Worm (Caenorhabditis elegans): ENCODE results near the gene F10C2.3.
A peak's percentile ranks its signal among the peaks of the same experiment; 100 is the strongest.

Gene F10C2.3

ce11 chrV:12063036-12063435 lies 42.9 kb downstream of the F10C2.3 start, which contains the start of gene clh-6:
clh-6 (minus strand) TSS chrV:12063368.
- TF ChIP-seq snpc-4 (GFP tag; optimal IDR thresholded peaks at IDR 0.05) = no peak
- TF ChIP-seq snpc-4 (tag; optimal IDR thresholded peaks at IDR 0.05) = peak in 1 of 4 experiments; percentile 18
- TF ChIP-seq F37B4.10 (GFP tag; IDR thresholded peaks at IDR 0.05) = no peak
- no peak for TF ChIP-seq ceh-58 (GFP tag; IDR thresholded peaks at IDR 0.05)
- TF ChIP-seq efl-1 (GFP tag; optimal IDR thresholded peaks at IDR 0.05) = no peak
- TF ChIP-seq nhr-90 (tag; optimal IDR thresholded peaks at IDR 0.05) = no peak
- TF ChIP-seq lin-26 (GFP tag; IDR thresholded peaks at IDR 0.05) = no peak
- no peak for TF ChIP-seq cebp-1 (GFP tag; IDR thresholded peaks at IDR 0.05)
- peak; percentile 35 for TF ChIP-seq cebp-1 (tag; optimal IDR thresholded peaks at IDR 0.05)
- TF ChIP-seq repo-1 (tag; optimal IDR thresholded peaks at IDR 0.05) = peak; percentile 69
- peak; percentile 36 for TF ChIP-seq ztf-26 (tag; optimal IDR thresholded peaks at IDR 0.05)
- TF ChIP-seq nfyb-1 (GFP tag; IDR thresholded peaks at IDR 0.05) = peak; percentile 50; the same call in 1 of the 2 replicates
- peak; percentile 51 for TF ChIP-seq snpc-3.4 (tag; optimal IDR thresholded peaks at IDR 0.05)
- peak; percentile 38 for TF ChIP-seq ama-1 (optimal IDR thresholded peaks at IDR 0.05)
- peak; percentile 14 to 72 for TF ChIP-seq ama-1 (GFP tag; optimal IDR thresholded peaks at IDR 0.05)
- peak; percentile 12 for TF ChIP-seq B0035.1 (tag; optimal IDR thresholded peaks at IDR 0.05)
- 0 out of 2 replicates have a peak, but pooled peaks have one; percentile 29 for TF ChIP-seq attf-6 (GFP tag; IDR thresholded peaks at IDR 0.05)
- peak; percentile 12 for TF ChIP-seq F49E8.2 (tag; optimal IDR thresholded peaks at IDR 0.05; ENCODE audit: insufficient read depth)
- peak; percentile 51; the same call in 1 of the 2 replicates for TF ChIP-seq hsf-1 (GFP tag; IDR thresholded peaks at IDR 0.05)
- peak; percentile 69; the same call in 1 of the 2 replicates for TF ChIP-seq Y53G8AR.9 (GFP tag; conservative IDR thresholded peaks at IDR 0.05)
- 0 out of 2 replicates have a peak, but pooled peaks have one; percentile 33 for TF ChIP-seq madf-6 (GFP tag; IDR thresholded peaks at IDR 0.05)
- TF ChIP-seq akir-1 (GFP tag; optimal IDR thresholded peaks at IDR 0.05) = peak; percentile 28
- TF ChIP-seq lin-35 (GFP tag; optimal IDR thresholded peaks at IDR 0.05) = peak in 1 of 3 experiments; percentile 49
- 0 out of 2 replicates have a peak, but pooled peaks have one; percentile 40 for TF ChIP-seq ekl-4 (GFP tag; IDR thresholded peaks at IDR 0.05)
- no peak for TF ChIP-seq T07F8.4 (tag; optimal IDR thresholded peaks at IDR 0.05)

ce11 chrV:12065369-12065768 lies 45.2 kb downstream of the F10C2.3 start, which contains the start of gene pqn-53:
pqn-53 (minus strand) TSS chrV:12065391.
- TF ChIP-seq efl-1 (GFP tag; optimal IDR thresholded peaks at IDR 0.05) = no peak
- no peak for TF ChIP-seq madf-10 (tag; optimal IDR thresholded peaks at IDR 0.05)
- TF ChIP-seq T07F8.4 (tag; optimal IDR thresholded peaks at IDR 0.05) = no peak
- peak; percentile 21 for TF ChIP-seq attf-5 (GFP tag; optimal IDR thresholded peaks at IDR 0.05)
- TF ChIP-seq dpl-1 (GFP tag; optimal IDR thresholded peaks at IDR 0.05) = no peak
- no peak for TF ChIP-seq rpc-1 (optimal IDR thresholded peaks at IDR 0.05)
- TF ChIP-seq rpc-1 (tag; optimal IDR thresholded peaks at IDR 0.05) = no peak
- no peak for TF ChIP-seq Y56A3A.18 (GFP tag; IDR thresholded peaks at IDR 0.05)
- no peak for TF ChIP-seq B0336.3 (GFP tag; IDR thresholded peaks at IDR 0.05)
- TF ChIP-seq attf-6 (GFP tag; IDR thresholded peaks at IDR 0.05) = 0 out of 2 replicates have a peak, but pooled peaks have one; percentile 31
- no peak for TF ChIP-seq hrde-1 (tag; optimal IDR thresholded peaks at IDR 0.05; ENCODE audit: borderline replicate concordance)
- no peak for TF ChIP-seq gei-17 (GFP tag; optimal IDR thresholded peaks at IDR 0.05)
- no peak for TF ChIP-seq ceh-40 (GFP tag; IDR thresholded peaks at IDR 0.05)
- peak; percentile 12 for TF ChIP-seq nhr-80 (tag; optimal IDR thresholded peaks at IDR 0.05)
- TF ChIP-seq mes-4 (tag; optimal IDR thresholded peaks at IDR 0.05) = no peak
- no peak for TF ChIP-seq Y53G8AR.9 (GFP tag; conservative IDR thresholded peaks at IDR 0.05)
- no peak for TF ChIP-seq ztf-3 (GFP tag; optimal IDR thresholded peaks at IDR 0.05)
- TF ChIP-seq madf-6 (GFP tag; IDR thresholded peaks at IDR 0.05) = 0 out of 2 replicates have a peak, but pooled peaks have one; percentile 26
- TF ChIP-seq hlh-26 (GFP tag; conservative IDR thresholded peaks at IDR 0.05) = no peak
- no peak for TF ChIP-seq let-526 (GFP tag; IDR thresholded peaks at IDR 0.05)
- 0 out of 2 replicates have a peak, but pooled peaks have one; percentile 48 for TF ChIP-seq madf-3 (GFP tag; IDR thresholded peaks at IDR 0.05)
- TF ChIP-seq ama-1 (optimal IDR thresholded peaks at IDR 0.05) = no peak
- TF ChIP-seq ama-1 (GFP tag; optimal IDR thresholded peaks at IDR 0.05) = no peak
- no peak for TF ChIP-seq C17E4.6 (GFP tag; IDR thresholded peaks at IDR 0.05)
- TF ChIP-seq zfh-2 (GFP tag; conservative IDR thresholded peaks at IDR 0.05) = no peak
- TF ChIP-seq hmg-1.2 (GFP tag; IDR thresholded peaks at IDR 0.05) = peak; percentile 26; the same call in 1 of the 2 replicates
- TF ChIP-seq athp-1 (tag; optimal IDR thresholded peaks at IDR 0.05) = no peak
- no peak for TF ChIP-seq cebp-2 (GFP tag; IDR thresholded peaks at IDR 0.05)
- TF ChIP-seq lin-26 (GFP tag; IDR thresholded peaks at IDR 0.05) = no peak
- TF ChIP-seq ekl-4 (GFP tag; IDR thresholded peaks at IDR 0.05) = 0 out of 2 replicates have a peak, but pooled peaks have one; percentile 31
- no peak for TF ChIP-seq Y79H2A.3 (GFP tag; conservative IDR thresholded peaks at IDR 0.05)
- no peak for TF ChIP-seq ztf-18 (tag; optimal IDR thresholded peaks at IDR 0.05)

Data from whole organism, young adult.